Worm (Caenorhabditis elegans) whole organism, early embryonic: ENCODE measurements around the gene srh-183.

Source experiments
- B0310.2 ChIP-seq: sonication (generic microtip); optimal IDR thresholded peaks from 2 replicates; lab custom pipeline; 2016; ENCODE audit warnings: mild to moderate bottlenecking, missing genetic modification characterization, missing compliant biosample characterization
- F13C5.2 ChIP-seq: sonication (generic microtip); optimal IDR thresholded peaks from 2 replicates; lab custom pipeline; 2017; ENCODE audit warnings: mild to moderate bottlenecking, missing genetic modification characterization, inconsistent platforms, missing compliant biosample characterization
- ama-1 ChIP-seq: fragments of 150-350 bp; optimal IDR thresholded peaks from 2 replicates; lab custom pipeline; 2014
- ceh-13 ChIP-seq: fragments of 200-800 bp; sonication (Bioruptor generic); optimal IDR thresholded peaks from 2 replicates; lab custom pipeline; 2018; ENCODE audit warnings: mild to moderate bottlenecking, missing genetic modification characterization, missing compliant biosample characterization
- ceh-36 ChIP-seq: sonication (generic microtip); optimal IDR thresholded peaks from 2 replicates; lab custom pipeline; 2016; ENCODE audit warnings: missing genetic modification characterization, inconsistent platforms, missing compliant biosample characterization
- ets-7 ChIP-seq: sonication (generic microtip); optimal IDR thresholded peaks from 2 replicates; lab custom pipeline; 2016; ENCODE audit warnings: missing genotype, missing genetic modification characterization, missing compliant biosample characterization
- flt-1 ChIP-seq: fragments of 200-800 bp; sonication (Bioruptor generic); IDR thresholded peaks from 2 replicates; pipeline ENCODE4 v1.3.6; 2022; ENCODE audit warnings: missing genetic modification characterization, missing compliant biosample characterization
- hnd-1 ChIP-seq: sonication (generic microtip); optimal IDR thresholded peaks from 2 replicates; lab custom pipeline; 2016; ENCODE audit warnings: missing genetic modification characterization, missing compliant biosample characterization
- pes-1 ChIP-seq: fragments of 200-800 bp; sonication (Bioruptor generic); IDR thresholded peaks from 2 replicates; pipeline ENCODE4 v1.3.6; 2022; ENCODE audit warnings: missing genetic modification reagents, missing genetic modification characterization, missing compliant biosample characterization
- scrt-1 ChIP-seq: fragments of 200-800 bp; sonication (Bioruptor generic); IDR thresholded peaks from 2 replicates; pipeline ENCODE4 v1.3.6; 2022; ENCODE audit warnings: missing genetic modification characterization, missing compliant biosample characterization
- tbx-37 ChIP-seq: fragments of 200-800 bp; sonication (Bioruptor generic); conservative IDR thresholded peaks from 2 replicates; pipeline ENCODE4 v1.3.6; 2022; ENCODE audit warnings: missing genetic modification reagents, missing genetic modification characterization, missing compliant biosample characterization
- tra-4 ChIP-seq: sonication (generic microtip); optimal IDR thresholded peaks from 2 replicates; lab custom pipeline; 2017; ENCODE audit warnings: missing genetic modification characterization, missing compliant biosample characterization

- TF ChIP-seq B0310.2 (tag; lab: Kevin White, UChicago) = no peak
- no peak for TF ChIP-seq scrt-1 (GFP tag; lab: Robert Waterston, UW)
- TF ChIP-seq ceh-13 (GFP tag; lab: Kevin White, UChicago) = no peak
- TF ChIP-seq pes-1 (GFP tag; lab: Robert Waterston, UW) = no peak
- no peak for TF ChIP-seq F13C5.2 (tag; lab: Kevin White, UChicago)
- TF ChIP-seq flt-1 (GFP tag; lab: Robert Waterston, UW) = no peak
- no peak for TF ChIP-seq ama-1 (lab: Kevin White, UChicago)
- TF ChIP-seq hnd-1 (tag; lab: Kevin White, UChicago) = no peak
- TF ChIP-seq tbx-37 (GFP tag; lab: Robert Waterston, UW) = no peak
- no peak for TF ChIP-seq ceh-36 (tag; lab: Kevin White, UChicago)
- no peak for TF ChIP-seq ets-7
- no peak for TF ChIP-seq tra-4 (tag; lab: Kevin White, UChicago)
These were observed 9.6 kb upstream of the srh-183 start, which contains the start of gene sri-67 for ce11 chrV:19987684-19988083.
